Worm (Caenorhabditis elegans): ENCODE data around the gene E04F6.15.

Gene E04F6.15

DNA sequence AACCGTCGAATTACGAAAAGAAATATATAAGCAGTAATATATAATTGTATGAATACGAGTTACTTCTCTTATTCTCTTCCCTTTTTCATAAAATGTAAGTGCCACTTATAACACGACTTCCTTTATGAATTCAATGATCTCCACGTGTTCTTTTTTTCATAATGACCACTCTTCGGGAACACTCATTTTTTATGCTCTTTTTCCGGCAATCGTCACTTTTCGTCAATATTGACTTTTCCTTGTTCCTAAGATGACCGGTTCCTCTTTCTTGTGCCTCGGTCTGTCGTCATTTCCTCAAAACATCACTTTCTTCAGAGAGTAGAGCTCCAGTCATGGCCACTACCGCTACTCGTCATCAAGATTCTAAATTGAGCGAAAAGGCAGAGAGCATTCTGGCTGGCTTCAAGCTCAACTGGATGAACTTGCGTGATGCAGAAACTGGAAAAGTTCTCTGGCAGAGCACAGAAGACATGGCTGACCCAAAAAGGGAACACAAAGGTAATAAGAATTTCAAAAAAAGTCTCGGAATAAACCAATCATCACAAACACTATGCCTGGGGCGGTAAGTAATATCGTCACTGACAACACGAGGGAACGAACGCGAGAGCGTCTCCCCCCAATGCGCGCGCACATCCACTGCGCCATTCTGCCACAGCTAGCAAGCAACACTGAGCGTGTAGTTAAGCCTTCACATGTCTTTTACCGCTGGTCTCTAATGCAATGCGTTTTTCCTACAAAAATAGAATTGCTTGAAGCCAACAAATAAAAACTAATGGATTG, 26.4 kb downstream of the E04F6.15 start, which contains the start of gene pdl-1 (continued):
- TF ChIP-seq nhr-71 (tag; optimal IDR thresholded peaks at IDR 0.05), result peak; percentile 73
- TF ChIP-seq lin-14 (GFP tag; optimal IDR thresholded peaks at IDR 0.05), result peak; percentile 61
- TF ChIP-seq vab-15 (tag; optimal IDR thresholded peaks at IDR 0.05), result no peak
- TF ChIP-seq swsn-7 (tag; optimal IDR thresholded peaks at IDR 0.05), result peak; percentile 62
- peak; percentile 77 for TF ChIP-seq mep-1 (tag; optimal IDR thresholded peaks at IDR 0.05)
- peak; percentile 64 for TF ChIP-seq fkh-10 (GFP tag; optimal IDR thresholded peaks at IDR 0.05)
- peak; percentile 65 for TF ChIP-seq tbx-2 (tag; optimal IDR thresholded peaks at IDR 0.05)
- peak; percentile 44 to 60 for TF ChIP-seq efl-1 (optimal IDR thresholded peaks at IDR 0.05)
- TF ChIP-seq efl-1 (GFP tag; optimal IDR thresholded peaks at IDR 0.05 in 1 of 2), result peak; percentile 35 to 96
- peak; percentile 79 for TF ChIP-seq rnt-1 (tag; optimal IDR thresholded peaks at IDR 0.05)
- peak; percentile 84 for TF ChIP-seq C16A3.4 (tag; optimal IDR thresholded peaks at IDR 0.05)
- TF ChIP-seq ceh-8 (GFP tag; optimal IDR thresholded peaks at IDR 0.05), result no peak
- peak in 2 of 3 experiments; percentile 34 to 43 for TF ChIP-seq dpl-1 (GFP tag; optimal IDR thresholded peaks at IDR 0.05)
- TF ChIP-seq ceh-82 (tag; optimal IDR thresholded peaks at IDR 0.05), result peak; percentile 35 to 83 (median 68)
- peak; percentile 69 for TF ChIP-seq pax-3 (tag; optimal IDR thresholded peaks at IDR 0.05)
- TF ChIP-seq unc-130 (tag; optimal IDR thresholded peaks at IDR 0.05), result peak; percentile 15
- TF ChIP-seq mef-2 (tag; optimal IDR thresholded peaks at IDR 0.05), result no peak
- TF ChIP-seq ceh-90 (tag; optimal IDR thresholded peaks at IDR 0.05), result no peak

DNA sequence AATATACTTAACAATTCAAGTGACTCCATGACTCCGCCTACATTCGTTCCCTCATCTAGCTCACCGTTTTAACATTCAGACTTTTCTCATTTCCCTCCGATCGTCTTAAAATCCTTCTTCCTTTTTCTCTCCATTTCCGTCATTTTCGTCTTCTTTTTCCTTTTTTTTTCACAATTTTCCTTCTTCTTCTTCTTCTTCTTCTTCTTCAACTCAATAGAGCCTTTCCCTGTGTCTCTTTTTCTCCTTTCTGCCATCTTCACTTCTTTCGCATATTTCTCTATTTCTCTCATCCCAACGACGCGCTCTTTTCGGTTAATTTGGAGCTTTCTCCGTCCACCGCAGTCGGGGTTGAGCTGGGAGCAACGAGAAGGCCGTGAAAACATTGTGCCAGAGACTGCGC, 27.5 kb downstream of the E04F6.15 start:
- TF ChIP-seq mep-1 (tag; optimal IDR thresholded peaks at IDR 0.05), result peak; percentile 35
- TF ChIP-seq vab-15 (tag; optimal IDR thresholded peaks at IDR 0.05), result no peak
- TF ChIP-seq lin-35 (GFP tag; optimal IDR thresholded peaks at IDR 0.05), result peak in 1 of 2 experiments; percentile 9
- TF ChIP-seq tlp-1 (tag; optimal IDR thresholded peaks at IDR 0.05), result no peak
- peak; percentile 41 for TF ChIP-seq nhr-71 (tag; optimal IDR thresholded peaks at IDR 0.05)
- peak; percentile 41 for TF ChIP-seq nhr-47 (tag; optimal IDR thresholded peaks at IDR 0.05)
- no peak for TF ChIP-seq nhr-237 (tag; optimal IDR thresholded peaks at IDR 0.05)
- TF ChIP-seq lin-14 (GFP tag; optimal IDR thresholded peaks at IDR 0.05), result peak; percentile 83
- TF ChIP-seq efl-1 (optimal IDR thresholded peaks at IDR 0.05), result peak in 1 of 2 experiments; percentile 6
- peak in 1 of 2 experiments; percentile 74 for TF ChIP-seq efl-1 (GFP tag; optimal IDR thresholded peaks at IDR 0.05 in 1 of 2)
- TF ChIP-seq snu-23 (GFP tag; optimal IDR thresholded peaks at IDR 0.05), result peak; percentile 19
- TF ChIP-seq fkh-10 (GFP tag; optimal IDR thresholded peaks at IDR 0.05), result peak; percentile 71
- TF ChIP-seq swsn-7 (tag; optimal IDR thresholded peaks at IDR 0.05), result peak; percentile 14
- peak; percentile 3 for TF ChIP-seq dsc-1 (tag; optimal IDR thresholded peaks at IDR 0.05)
- TF ChIP-seq egl-13 (tag; optimal IDR thresholded peaks at IDR 0.05), result peak; percentile 37
- TF ChIP-seq fkh-8 (tag; optimal IDR thresholded peaks at IDR 0.05), result peak; percentile 0
- TF ChIP-seq lir-3 (tag; optimal IDR thresholded peaks at IDR 0.05; ENCODE audit: poor library complexity), result peak; percentile 53
- no peak for TF ChIP-seq ceh-8 (GFP tag; optimal IDR thresholded peaks at IDR 0.05)
- TF ChIP-seq nhr-19 (GFP tag; conservative IDR thresholded peaks at IDR 0.05), result no peak
- no peak for TF ChIP-seq nhr-77 (tag; optimal IDR thresholded peaks at IDR 0.05)
- no peak for TF ChIP-seq nhr-20 (tag; optimal IDR thresholded peaks at IDR 0.05)
- TF ChIP-seq C16A3.4 (tag; optimal IDR thresholded peaks at IDR 0.05), result no peak
- TF ChIP-seq ceh-82 (tag; optimal IDR thresholded peaks at IDR 0.05), result peak in 1 of 3 experiments; percentile 37
- peak; percentile 25 to 50 for TF ChIP-seq lsy-2 (tag; optimal IDR thresholded peaks at IDR 0.05)
- TF ChIP-seq ceh-63 (GFP tag; optimal IDR thresholded peaks at IDR 0.05), result no peak
- TF ChIP-seq blmp-1 (tag; optimal IDR thresholded peaks at IDR 0.05), result no peak
- TF ChIP-seq xbp-1 (tag; optimal IDR thresholded peaks at IDR 0.05), result peak; percentile 10
- TF ChIP-seq grh-1 (GFP tag; IDR thresholded peaks at IDR 0.05), result no peak

DNA sequence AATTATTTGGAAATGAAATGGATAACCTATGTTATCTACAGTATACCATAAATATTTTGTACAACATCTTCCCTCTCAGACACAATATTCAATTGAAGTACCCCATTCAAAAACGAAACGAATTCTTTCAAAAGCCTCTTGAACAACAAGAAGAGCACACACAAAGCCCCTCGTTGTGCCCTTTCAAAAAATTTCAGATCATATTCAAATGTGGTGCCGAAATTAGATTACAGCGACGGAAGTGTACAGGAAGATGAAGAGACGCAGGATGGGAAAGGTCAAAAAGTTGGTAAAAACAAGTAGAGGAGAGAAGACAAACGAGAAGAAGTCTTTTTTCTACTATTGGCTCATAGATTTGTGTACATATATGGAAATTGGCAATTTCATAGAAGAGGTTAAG, 34.0 kb downstream of the E04F6.15 start:
- peak; percentile 59 for TF ChIP-seq fkh-10 (GFP tag; optimal IDR thresholded peaks at IDR 0.05)
- no peak for TF ChIP-seq nhr-71 (tag; optimal IDR thresholded peaks at IDR 0.05)
- TF ChIP-seq isw-1 (GFP tag; IDR thresholded peaks at IDR 0.05), result no peak
- TF ChIP-seq nhr-47 (tag; optimal IDR thresholded peaks at IDR 0.05), result peak; percentile 11
- TF ChIP-seq lin-13 (GFP tag; optimal IDR thresholded peaks at IDR 0.05), result no peak
- peak; percentile 58 for TF ChIP-seq ceh-8 (GFP tag; optimal IDR thresholded peaks at IDR 0.05)

Measured in whole organism, L1 larva.